Worm (Caenorhabditis elegans): Measurements from ENCODE around the gene K06A4.6.

- TF ChIP-seq M03D4.4 (tag; optimal IDR thresholded peaks at IDR 0.05) (no peak), lin-13 (tag; optimal IDR thresholded peaks at IDR 0.05) (no peak), hlh-1 (tag; optimal IDR thresholded peaks at IDR 0.05) (no peak), cnd-1 (tag; optimal IDR thresholded peaks at IDR 0.05) (no peak), snpc-4 (tag; optimal IDR thresholded peaks at IDR 0.05) (no peak)
Observed at ce11 chrV:9444618-9445017, 35.8 kb downstream of the K06A4.6 start.

Data from whole organism, mixed stage, embryonic.